Worm (Caenorhabditis elegans) whole organism, young adult: ENCODE results near the gene F41E6.17.

Source experiments
- C06A6.2 ChIP-seq: fragments of 200-800 bp; sonication (Bioruptor generic); conservative IDR thresholded peaks from 2 replicates; pipeline ENCODE4 v1.3.6; 2022; ENCODE audit warnings: missing genetic modification characterization, missing compliant biosample characterization
- C17E4.6 ChIP-seq: fragments of 200-800 bp; sonication (Bioruptor generic); IDR thresholded peaks from 2 replicates; pipeline ENCODE4 v1.3.6; 2022; ENCODE audit warnings: missing genetic modification reagents, missing genetic modification characterization, missing compliant biosample characterization
- F22D6.2 ChIP-seq: sonication (generic microtip); optimal IDR thresholded peaks from 2 replicates; lab custom pipeline; 2016; ENCODE audit warnings: mild to moderate bottlenecking, missing genetic modification characterization, missing compliant biosample characterization
- F23B12.7 ChIP-seq: sonication (generic microtip); optimal IDR thresholded peaks from 2 replicates; lab custom pipeline; 2017; ENCODE audit warnings: missing genetic modification characterization, mild to moderate bottlenecking, missing compliant biosample characterization, antibody characterized with exemption, moderate library complexity; ENCODE audit not compliant: insufficient read depth
- F39B2.1 ChIP-seq: fragments of 200-800 bp; sonication (Bioruptor generic); IDR thresholded peaks from 2 replicates; pipeline ENCODE4 v1.3.6; 2022; ENCODE audit warnings: missing genetic modification reagents, missing genetic modification characterization, missing compliant biosample characterization
- F55B11.4 ChIP-seq: sonication (generic microtip); optimal IDR thresholded peaks from 2 replicates; lab custom pipeline; 2016; ENCODE audit warnings: missing compliant biosample characterization, missing genetic modification characterization, borderline replicate concordance; ENCODE audit not compliant: insufficient read depth
- K11D2.4 ChIP-seq: fragments of 200-800 bp; sonication (Bioruptor generic); IDR thresholded peaks from 2 replicates; pipeline ENCODE4 v1.3.6; 2022; ENCODE audit warnings: missing genetic modification reagents, missing genetic modification characterization, missing compliant biosample characterization
- Y53G8AR.9 ChIP-seq: fragments of 200-800 bp; sonication (Bioruptor generic); conservative IDR thresholded peaks from 2 replicates; pipeline ENCODE4 v1.3.6; 2022; ENCODE audit warnings: missing genetic modification reagents, missing genetic modification characterization, missing compliant biosample characterization
- Y56A3A.18 ChIP-seq: fragments of 200-800 bp; sonication (Bioruptor generic); IDR thresholded peaks from 2 replicates; pipeline ENCODE4 v1.3.6; 2022; ENCODE audit warnings: missing genetic modification reagents, missing genetic modification characterization, missing compliant biosample characterization
- Y79H2A.3 ChIP-seq: fragments of 200-800 bp; sonication (Bioruptor generic); conservative IDR thresholded peaks from 2 replicates; pipeline ENCODE4 v1.3.6; 2022; ENCODE audit warnings: missing genetic modification reagents, missing genetic modification characterization, missing compliant biosample characterization
- Y95B8A.8 ChIP-seq: fragments of 200-800 bp; sonication (Bioruptor generic); IDR thresholded peaks from 2 replicates; pipeline ENCODE4 v1.3.6; 2022; ENCODE audit warnings: missing genetic modification reagents, missing genetic modification characterization, missing compliant biosample characterization
- ZK185.1 ChIP-seq: sonication (generic microtip); optimal IDR thresholded peaks from 2 replicates; lab custom pipeline; 2016; ENCODE audit warnings: mild to moderate bottlenecking, missing genetic modification characterization, missing compliant biosample characterization; ENCODE audit not compliant: poor library complexity, severe bottlenecking
- athp-1 ChIP-seq: sonication (generic microtip); optimal IDR thresholded peaks from 2 replicates; lab custom pipeline; 2017; ENCODE audit warnings: mild to moderate bottlenecking, missing genetic modification characterization, missing compliant biosample characterization
- attf-3 ChIP-seq: fragments of 200-800 bp; sonication (Bioruptor generic); conservative IDR thresholded peaks from 2 replicates; pipeline ENCODE4 v1.3.6; 2022; ENCODE audit warnings: missing genetic modification reagents, missing genetic modification characterization, missing compliant biosample characterization
- attf-5 ChIP-seq: fragments of 200-800 bp; sonication (Bioruptor generic); optimal IDR thresholded peaks from 2 replicates; lab custom pipeline; 2018; ENCODE audit warnings: mild to moderate bottlenecking, missing genetic modification characterization, missing compliant biosample characterization
- ccch-3 ChIP-seq: fragments of 200-800 bp; sonication (Bioruptor generic); optimal IDR thresholded peaks from 2 replicates; lab custom pipeline; 2018; ENCODE audit warnings: mild to moderate bottlenecking, missing genetic modification characterization, missing compliant biosample characterization
- cebp-2 ChIP-seq: fragments of 200-800 bp; sonication (Bioruptor generic); IDR thresholded peaks from 2 replicates; pipeline ENCODE4 v1.3.6; 2022; ENCODE audit warnings: missing genetic modification characterization, missing compliant biosample characterization
- dox-1 ChIP-seq: fragments of 200-800 bp; sonication (Bioruptor generic); IDR thresholded peaks from 2 replicates; pipeline ENCODE4 v1.3.6; 2022; ENCODE audit warnings: missing genetic modification reagents, missing genetic modification characterization, missing compliant biosample characterization
- efl-1 ChIP-seq: fragments of 150-350 bp; optimal IDR thresholded peaks from 2 replicates; lab custom pipeline; 2014; ENCODE audit warnings: missing biosample characterization, missing genetic modification reagents, missing genetic modification characterization
- gei-17 ChIP-seq: fragments of 200-800 bp; sonication (Bioruptor generic); optimal IDR thresholded peaks from 2 replicates; lab custom pipeline; 2018; ENCODE audit warnings: mild to moderate bottlenecking, missing genetic modification characterization, missing compliant biosample characterization
- let-607 ChIP-seq, 2 experiments: fragments of 200-800 bp in 1 of 2; sonication (Bioruptor generic) in 1 of 2; sonication (generic microtip) in 1 of 2; optimal IDR thresholded peaks; 2 replicates each; lab custom pipeline; 2016 to 2018; ENCODE audit warnings: mild to moderate bottlenecking in 2 of 2, missing compliant biosample characterization in 2 of 2, missing genetic modification characterization in 2 of 2, moderate library complexity in 2 of 2, missing genotype in 1 of 2
- lin-26 ChIP-seq: fragments of 200-800 bp; sonication (Bioruptor generic); IDR thresholded peaks from 2 replicates; pipeline ENCODE4 v1.3.6; 2022; ENCODE audit warnings: missing genetic modification reagents, missing genetic modification characterization, missing compliant biosample characterization
- lin-40 ChIP-seq: sonication (generic microtip); optimal IDR thresholded peaks from 2 replicates; lab custom pipeline; 2016; ENCODE audit warnings: missing genetic modification characterization, mild to moderate bottlenecking, missing compliant biosample characterization, missing genotype, missing genetic modification reagents
- lir-1 ChIP-seq: fragments of 200-800 bp; sonication (Bioruptor generic); conservative IDR thresholded peaks from 2 replicates; pipeline ENCODE4 v1.3.6; 2022; ENCODE audit warnings: missing genetic modification reagents, missing genetic modification characterization, missing compliant biosample characterization
- lsl-1 ChIP-seq: fragments of 200-800 bp; sonication (Bioruptor generic); optimal IDR thresholded peaks from 2 replicates; lab custom pipeline; 2018; ENCODE audit warnings: mild to moderate bottlenecking, missing genetic modification characterization, moderate library complexity, missing compliant biosample characterization
- madf-10 ChIP-seq: sonication (generic microtip); optimal IDR thresholded peaks from 2 replicates; lab custom pipeline; 2016; ENCODE audit warnings: mild to moderate bottlenecking, missing genetic modification characterization, missing compliant biosample characterization
- madf-3 ChIP-seq: fragments of 200-800 bp; sonication (Bioruptor generic); IDR thresholded peaks from 2 replicates; pipeline ENCODE4 v1.3.6; 2022; ENCODE audit warnings: missing genetic modification reagents, missing genetic modification characterization, missing compliant biosample characterization
- madf-8 ChIP-seq: fragments of 200-800 bp; sonication (Bioruptor generic); conservative IDR thresholded peaks from 2 replicates; pipeline ENCODE4 v1.3.6; 2022; ENCODE audit warnings: missing genetic modification reagents, missing genetic modification characterization, missing compliant biosample characterization
- mes-4 ChIP-seq: sonication (generic microtip); optimal IDR thresholded peaks from 2 replicates; lab custom pipeline; 2016; ENCODE audit warnings: missing genotype, missing genetic modification characterization, missing compliant biosample characterization
- nfyb-1 ChIP-seq: fragments of 200-800 bp; sonication (Bioruptor generic); IDR thresholded peaks from 2 replicates; pipeline ENCODE4 v1.3.6; 2022; ENCODE audit warnings: missing genetic modification reagents, missing genetic modification characterization, missing compliant biosample characterization
- nhr-120 ChIP-seq: fragments of 200-800 bp; sonication (Bioruptor generic); IDR thresholded peaks from 2 replicates; pipeline ENCODE4 v1.3.6; 2022; ENCODE audit warnings: missing genetic modification characterization, missing compliant biosample characterization
- nhr-80 ChIP-seq: sonication (generic microtip); optimal IDR thresholded peaks from 2 replicates; lab custom pipeline; 2016; ENCODE audit warnings: missing genetic modification characterization, missing compliant biosample characterization
- pha-4 ChIP-seq: fragments of 150-350 bp; sonication (generic microtip); optimal IDR thresholded peaks from 2 replicates; lab custom pipeline; 2014; ENCODE audit warnings: missing biosample characterization, missing genetic modification reagents, missing genetic modification characterization
- rpc-1 ChIP-seq, 2 experiments: fragments of 150-350 bp in 1 of 2; sonication (generic microtip) in 1 of 2; optimal IDR thresholded peaks; 2 replicates each; lab custom pipeline; 2014 to 2018; ENCODE audit warnings: missing biosample characterization in 1 of 2, missing genetic modification characterization in 1 of 2, missing genetic modification reagents in 1 of 2, missing genotype in 1 of 2
- sdz-38 ChIP-seq: sonication (generic microtip); optimal IDR thresholded peaks from 2 replicates; lab custom pipeline; 2016; ENCODE audit warnings: missing genotype, missing genetic modification characterization, missing compliant biosample characterization
- snpc-1.1 ChIP-seq: sonication (generic microtip); optimal IDR thresholded peaks from 2 replicates; lab custom pipeline; 2017; ENCODE audit warnings: missing genetic modification characterization, mild to moderate bottlenecking, missing compliant biosample characterization, antibody characterized with exemption, moderate library complexity, missing genotype, missing genetic modification reagents; ENCODE audit not compliant: insufficient read depth
- snpc-1.3 ChIP-seq: sonication (generic microtip); optimal IDR thresholded peaks from 2 replicates; lab custom pipeline; 2017; ENCODE audit warnings: missing genetic modification characterization, mild to moderate bottlenecking, missing compliant biosample characterization, antibody characterized with exemption, moderate library complexity, missing genotype, missing genetic modification reagents; ENCODE audit not compliant: insufficient read depth
- snpc-3.4 ChIP-seq: sonication (generic microtip); optimal IDR thresholded peaks from 2 replicates; lab custom pipeline; 2017; ENCODE audit warnings: missing genetic modification characterization, mild to moderate bottlenecking, missing compliant biosample characterization, antibody characterized with exemption, moderate library complexity, missing genotype, missing genetic modification reagents
- snpc-4 ChIP-seq, 5 experiments: fragments of 150-350 bp in 1 of 5; sonication (generic microtip) in 4 of 5; optimal IDR thresholded peaks; 2 replicates each; lab custom pipeline; 2014 to 2018; ENCODE audit warnings: missing genetic modification characterization in 5 of 5, missing biosample characterization in 3 of 5, antibody characterized with exemption in 2 of 5, mild to moderate bottlenecking in 2 of 5, missing compliant biosample characterization in 2 of 5, missing genotype in 2 of 5, moderate library complexity in 2 of 5, missing genetic modification reagents in 1 of 5
- tbp1 ChIP-seq: fragments of 200-800 bp; sonication (Bioruptor generic); optimal IDR thresholded peaks from 2 replicates; lab custom pipeline; 2018; ENCODE audit warnings: mild to moderate bottlenecking, missing genetic modification characterization, missing compliant biosample characterization
- unc-62 ChIP-seq: fragments of 150-350 bp; optimal IDR thresholded peaks from 2 replicates; lab custom pipeline; 2014; ENCODE audit warnings: missing biosample characterization, missing genetic modification reagents, missing genetic modification characterization
- ztf-18 ChIP-seq: sonication (generic microtip); optimal IDR thresholded peaks from 2 replicates; lab custom pipeline; 2016; ENCODE audit warnings: missing genotype, mild to moderate bottlenecking, missing genetic modification characterization, missing compliant biosample characterization
- ztf-22 ChIP-seq: fragments of 200-800 bp; sonication (Bioruptor generic); optimal IDR thresholded peaks from 2 replicates; lab custom pipeline; 2018; ENCODE audit warnings: mild to moderate bottlenecking, missing genetic modification characterization, moderate library complexity, missing compliant biosample characterization
- ztf-3 ChIP-seq: fragments of 200-800 bp; sonication (Bioruptor generic); optimal IDR thresholded peaks from 2 replicates; lab custom pipeline; 2018; ENCODE audit warnings: mild to moderate bottlenecking, missing genetic modification characterization, missing compliant biosample characterization
- ztf-6 ChIP-seq: fragments of 200-800 bp; sonication (Bioruptor generic); IDR thresholded peaks from 2 replicates; pipeline ENCODE4 v1.3.6; 2022; ENCODE audit warnings: missing genetic modification reagents, missing genetic modification characterization, missing compliant biosample characterization

F41E6.17 gene

DNA sequence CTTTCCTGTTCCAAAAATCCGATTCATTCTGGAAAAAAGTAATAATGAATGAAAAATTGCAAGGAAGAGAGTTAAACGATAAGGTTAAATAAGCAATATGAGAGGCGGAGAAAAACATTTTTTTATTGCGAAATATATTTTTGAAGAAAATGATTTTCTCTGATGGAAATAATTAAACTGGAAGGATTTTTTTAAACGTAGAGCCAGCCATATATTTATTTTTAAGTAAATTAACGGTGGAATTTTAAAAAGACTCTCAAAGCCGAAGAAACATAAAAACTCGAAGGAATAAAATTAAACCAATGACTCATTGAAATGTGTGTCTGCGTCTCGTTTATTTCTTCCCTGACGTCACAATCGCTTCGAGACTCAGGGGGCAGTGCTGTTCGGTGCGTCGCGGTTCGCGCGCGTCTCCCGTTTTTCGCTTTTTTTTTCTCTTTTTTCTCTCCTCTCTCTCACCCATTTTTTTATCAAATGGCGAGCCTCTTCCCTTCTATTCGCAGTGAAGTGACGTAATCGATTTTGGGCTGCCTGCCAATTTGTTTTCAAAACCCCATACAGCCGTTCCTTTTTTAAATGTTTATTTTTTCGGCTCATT, 17.7 kb upstream of the F41E6.17 start, which contains the start of gene vps-60:
TSS of gene vps-60 (minus strand) at position 30 of the 598 bp plus-strand sequence.
- peak; percentile 49 for TF ChIP-seq snpc-4 (GFP tag; optimal IDR thresholded peaks at IDR 0.05; lab: Kevin White, UChicago)
- peak; percentile 69 to 80 (median 76) for TF ChIP-seq snpc-4 (tag; optimal IDR thresholded peaks at IDR 0.05; lab: Kevin White, UChicago)
- peak; percentile 64 for TF ChIP-seq unc-62 (GFP tag; lab: Kevin White, UChicago)
- TF ChIP-seq C06A6.2 (GFP tag; lab: Robert Waterston, UW): peak; percentile 71; the same call in 1 of the 2 replicates
- TF ChIP-seq attf-3 (GFP tag; lab: Robert Waterston, UW): peak; percentile 50; the same call in 1 of the 2 replicates
- TF ChIP-seq snpc-3.4 (tag; lab: Kevin White, UChicago): peak; percentile 84
- no peak for TF ChIP-seq sdz-38 (tag; lab: Kevin White, UChicago)
- peak; percentile 45 for TF ChIP-seq snpc-1.1
- peak; percentile 70 for TF ChIP-seq tbp1 (GFP tag; lab: Kevin White, UChicago)
- TF ChIP-seq F23B12.7 (tag; lab: Kevin White, UChicago): peak; percentile 51
- peak; percentile 50 for TF ChIP-seq snpc-1.3 (tag; lab: Kevin White, UChicago)
- peak; percentile 83 for TF ChIP-seq Y95B8A.8 (GFP tag; lab: Robert Waterston, UW)
- TF ChIP-seq attf-5 (GFP tag; lab: Kevin White, UChicago): peak; percentile 97
- TF ChIP-seq lin-26: peak; percentile 55
- no peak; the same call in 1 of the 2 replicates for TF ChIP-seq Y79H2A.3 (GFP tag; lab: Robert Waterston, UW)
- TF ChIP-seq Y53G8AR.9 (GFP tag; lab: Robert Waterston, UW): peak; percentile 86
- TF ChIP-seq ztf-6 (GFP tag; lab: Robert Waterston, UW): no peak
- no peak for TF ChIP-seq gei-17 (GFP tag; lab: Kevin White, UChicago)
- TF ChIP-seq cebp-2 (GFP tag; lab: Robert Waterston, UW): no peak
- TF ChIP-seq lin-40 (tag; lab: Kevin White, UChicago): peak; percentile 91
- TF ChIP-seq nhr-80: peak; percentile 92
- peak; percentile 98 for TF ChIP-seq madf-10
- 0 out of 2 replicates have a peak, but pooled peaks have one; percentile 37 for TF ChIP-seq C17E4.6
- no peak for TF ChIP-seq rpc-1 (optimal IDR thresholded peaks at IDR 0.05; lab: Kevin White, UChicago)
- TF ChIP-seq rpc-1 (tag; optimal IDR thresholded peaks at IDR 0.05; lab: Kevin White, UChicago): no peak
- TF ChIP-seq let-607 (tag; optimal IDR thresholded peaks at IDR 0.05; lab: Kevin White, UChicago): peak; percentile 21 to 81
- peak; percentile 63 for TF ChIP-seq ztf-22 (GFP tag; lab: Kevin White, UChicago)
- TF ChIP-seq nfyb-1 (GFP tag; lab: Robert Waterston, UW): peak; percentile 78
- peak; percentile 2 for TF ChIP-seq ztf-3 (GFP tag; lab: Kevin White, UChicago)
- peak; percentile 82 for TF ChIP-seq pha-4 (tag; lab: Kevin White, UChicago)
- no peak for TF ChIP-seq ccch-3 (GFP tag; lab: Kevin White, UChicago)
- TF ChIP-seq F22D6.2: peak; percentile 21
- peak; percentile 68 for TF ChIP-seq ztf-18 (tag; lab: Kevin White, UChicago)
- peak; percentile 62 for TF ChIP-seq lsl-1 (GFP tag; lab: Kevin White, UChicago)
- TF ChIP-seq lir-1 (GFP tag; lab: Robert Waterston, UW): peak; percentile 39; the same call in 1 of the 2 replicates
- peak; percentile 21 for TF ChIP-seq ZK185.1 (tag; lab: Kevin White, UChicago)
- TF ChIP-seq mes-4 (tag; lab: Kevin White, UChicago): no peak
- TF ChIP-seq efl-1 (GFP tag; lab: Kevin White, UChicago): peak; percentile 67
- peak; percentile 99 for TF ChIP-seq madf-3
- TF ChIP-seq madf-8 (GFP tag; lab: Robert Waterston, UW): no peak; the same call in 1 of the 2 replicates
- no peak for TF ChIP-seq F55B11.4 (tag; lab: Kevin White, UChicago)
- TF ChIP-seq Y56A3A.18 (GFP tag; lab: Robert Waterston, UW): peak; percentile 70; the same call in 1 of the 2 replicates
- no peak for TF ChIP-seq nhr-120 (GFP tag; lab: Robert Waterston, UW)
- peak; percentile 89 for TF ChIP-seq dox-1
- no peak for TF ChIP-seq F39B2.1
- peak; percentile 81 for TF ChIP-seq athp-1 (tag; lab: Kevin White, UChicago)
- TF ChIP-seq K11D2.4 (GFP tag; lab: Robert Waterston, UW): peak; percentile 92
